Fruit fly (Drosophila melanogaster): ENCODE results near the gene CG43317.

dm6 chr3R:15804678-15805077, 29.5 kb downstream of the CG43317 start:
- TF ChIP-seq CG6276 (GFP tag; optimal IDR thresholded peaks at IDR 0.05) (no peak), Met (GFP tag; optimal IDR thresholded peaks at IDR 0.05) (no peak), CG4318 (GFP tag; optimal IDR thresholded peaks at IDR 0.05) (no peak), Eip78C (GFP tag) (no peak), CG34406 (GFP tag; optimal IDR thresholded peaks at IDR 0.05) (no peak), Gug (GFP tag; IDR thresholded peaks at IDR 0.05) (no peak), Lpt (GFP tag; optimal IDR thresholded peaks at IDR 0.05) (no peak)

Measured in whole organism, prepupa.